Fruit fly (Drosophila melanogaster) whole organism, embryonic: ENCODE measurements around the gene RpL36.

ENCODE experiments used
- Awh ChIP-seq: fragments of 200-800 bp; sonication (Bioruptor generic); IDR thresholded peaks from 2 replicates; pipeline ENCODE4, ENCODE4 v1.3.6; 2022; ENCODE audit warnings: missing biosample characterization, missing genetic modification characterization
- CG10366 ChIP-seq: fragments of 200-800 bp; sonication (Bioruptor generic); IDR thresholded peaks from 2 replicates; pipeline ENCODE4 v1.3.6; 2022; ENCODE audit warnings: missing biosample characterization, missing genetic modification characterization
- CG11695 ChIP-seq: fragments of 200-800 bp; sonication (Bioruptor generic); IDR thresholded peaks from 3 replicates; pipeline ENCODE4 v1.3.6; 2022; ENCODE audit warnings: missing biosample characterization, missing genetic modification characterization
- CG1233 ChIP-seq: fragments of 200-800 bp; sonication (Bioruptor generic); optimal IDR thresholded peaks from 4 replicates; lab custom pipeline; 2018; ENCODE audit warnings: missing biosample characterization, mild to moderate bottlenecking, missing genetic modification characterization
- CG14014 ChIP-seq: fragments of 200-800 bp; sonication (Bioruptor generic); IDR thresholded peaks from 2 replicates; pipeline ENCODE4 v1.3.6; 2022; ENCODE audit warnings: missing biosample characterization, missing genetic modification characterization
- CG15479 ChIP-seq: fragments of 200-800 bp; sonication (Bioruptor generic); optimal IDR thresholded peaks from 3 replicates; lab custom pipeline; 2019; ENCODE audit warnings: missing biosample characterization, mild to moderate bottlenecking, missing genetic modification characterization, moderate library complexity
- CG16779 ChIP-seq: fragments of 200-800 bp; sonication (Bioruptor generic); IDR thresholded peaks from 2 replicates; pipeline ENCODE4 v1.3.6; 2022; ENCODE audit warnings: missing biosample characterization, missing genetic modification characterization
- CG16813 ChIP-seq: fragments of 200-800 bp; sonication (Bioruptor generic); IDR thresholded peaks from 3 replicates; pipeline ENCODE4 v1.3.6; 2022; ENCODE audit warnings: missing biosample characterization, missing genetic modification characterization; ENCODE audit not compliant: partially characterized antibody
- CG17186 ChIP-seq: fragments of 200-800 bp; sonication (Bioruptor generic); optimal IDR thresholded peaks from 3 replicates; lab custom pipeline; 2017; ENCODE audit warnings: missing biosample characterization, missing genetic modification reagents, missing genetic modification characterization
- CG17612 ChIP-seq: fragments of 200-800 bp; sonication (Bioruptor generic); IDR thresholded peaks from 2 replicates; pipeline ENCODE4 v1.3.6; 2022; ENCODE audit warnings: missing biosample characterization, missing genetic modification characterization
- CG2116 ChIP-seq: fragments of 200-800 bp; sonication (Bioruptor generic); optimal IDR thresholded peaks from 3 replicates; lab custom pipeline; 2018; ENCODE audit warnings: missing biosample characterization, mild to moderate bottlenecking, missing genetic modification characterization
- CG4360 ChIP-seq: fragments of 200-800 bp; sonication (Bioruptor generic); IDR thresholded peaks from 2 replicates; pipeline ENCODE4 v1.3.6; 2022; ENCODE audit warnings: missing biosample characterization, missing genetic modification characterization
- CG43689 ChIP-seq: fragments of 200-800 bp; sonication (Bioruptor generic); IDR thresholded peaks from 2 replicates; pipeline ENCODE4 v1.3.6; 2022; ENCODE audit warnings: missing biosample characterization, missing genetic modification characterization
- CG4617 ChIP-seq: fragments of 200-800 bp; sonication (Bioruptor generic); optimal IDR thresholded peaks from 3 replicates; lab custom pipeline; 2016; ENCODE audit warnings: missing biosample characterization, missing genetic modification characterization, borderline replicate concordance
- CG4730 ChIP-seq: fragments of 200-800 bp; sonication (Bioruptor generic); IDR thresholded peaks from 2 replicates; pipeline ENCODE4 v1.3.6; 2022; ENCODE audit warnings: missing biosample characterization, missing genetic modification characterization
- CG4820 ChIP-seq: fragments of 200-800 bp; sonication (Bioruptor generic); optimal IDR thresholded peaks from 3 replicates; lab custom pipeline; 2016; ENCODE audit warnings: missing biosample characterization, missing genetic modification characterization
- CG6791 ChIP-seq: fragments of 200-800 bp; sonication (Bioruptor generic); IDR thresholded peaks from 3 replicates; pipeline ENCODE4 v1.3.6; 2022; ENCODE audit warnings: missing biosample characterization, missing genetic modification characterization; ENCODE audit not compliant: partially characterized antibody
- CG8765 ChIP-seq: fragments of 200-800 bp; sonication (Bioruptor generic); IDR thresholded peaks from 2 replicates; pipeline ENCODE4 v1.3.6; 2022; ENCODE audit warnings: missing biosample characterization, missing genetic modification characterization
- CG8944 ChIP-seq: fragments of 200-800 bp; sonication (Bioruptor generic); optimal IDR thresholded peaks from 3 replicates; lab custom pipeline; 2016; ENCODE audit warnings: missing biosample characterization, missing genetic modification characterization
- CG9727 ChIP-seq: fragments of 200-800 bp; sonication (Bioruptor generic); optimal IDR thresholded peaks from 3 replicates; lab custom pipeline; 2017; ENCODE audit warnings: missing biosample characterization, mild to moderate bottlenecking, missing genetic modification characterization
- CHES-1-like ChIP-seq: fragments of 200-800 bp; sonication (Bioruptor generic); optimal IDR thresholded peaks from 2 replicates; lab custom pipeline; 2016; ENCODE audit warnings: missing biosample characterization, missing genetic modification characterization
- Doc2 ChIP-seq: fragments of 200-800 bp; sonication (Bioruptor generic); IDR thresholded peaks from 2 replicates; pipeline ENCODE4 v1.3.6; 2022; ENCODE audit warnings: missing biosample characterization, missing genetic modification characterization
- Fer3 ChIP-seq: fragments of 200-800 bp; sonication (Bioruptor generic); optimal IDR thresholded peaks from 2 replicates; lab custom pipeline; 2018; ENCODE audit warnings: missing biosample characterization, mild to moderate bottlenecking, missing genetic modification characterization, moderate library complexity
- H2.0 ChIP-seq: fragments of 200-800 bp; sonication (Bioruptor generic); IDR thresholded peaks from 2 replicates; pipeline ENCODE4 v1.3.6; 2022; ENCODE audit warnings: missing biosample characterization, missing genetic modification characterization
- HHEX ChIP-seq: fragments of 200-800 bp; sonication (Bioruptor generic); optimal IDR thresholded peaks from 3 replicates; lab custom pipeline; 2017; ENCODE audit warnings: missing biosample characterization, mild to moderate bottlenecking, missing genetic modification characterization, missing genetic modification reagents
- HmgD ChIP-seq: fragments of 200-800 bp; sonication (Bioruptor generic); optimal IDR thresholded peaks from 3 replicates; lab custom pipeline; 2016; ENCODE audit warnings: missing biosample characterization, missing genetic modification characterization
- Hr3 ChIP-seq: fragments of 200-800 bp; sonication (Bioruptor generic); optimal IDR thresholded peaks from 3 replicates; lab custom pipeline; 2016; ENCODE audit warnings: missing biosample characterization, missing genetic modification characterization
- Hsf ChIP-seq: fragments of 200-800 bp; sonication (Bioruptor generic); optimal IDR thresholded peaks from 3 replicates; lab custom pipeline; 2016; ENCODE audit warnings: missing biosample characterization, missing genetic modification characterization
- Nf-YB ChIP-seq: fragments of 200-800 bp; sonication (Bioruptor generic); optimal IDR thresholded peaks from 3 replicates; lab custom pipeline; 2019; ENCODE audit warnings: missing biosample characterization, mild to moderate bottlenecking, missing genetic modification characterization, moderate library complexity
- Poxn ChIP-seq: fragments of 200-800 bp; sonication (Bioruptor generic); IDR thresholded peaks from 2 replicates; pipeline ENCODE4 v1.3.6; 2022; ENCODE audit warnings: missing biosample characterization, missing genetic modification characterization
- Stat92E ChIP-seq, 3 experiments: fragments of >200 bp in 2 of 3; fragments of 200-800 bp in 1 of 3; sonication (Bioruptor generic) in 1 of 3; optimal IDR thresholded peaks; 2 replicates each; lab custom pipeline; 2017 to 2019; ENCODE audit warnings: missing biosample characterization in 3 of 3, missing genetic modification characterization in 3 of 3, mild to moderate bottlenecking in 1 of 3, moderate library complexity in 1 of 3
- ase ChIP-seq: fragments of 200-800 bp; sonication (Bioruptor generic); IDR thresholded peaks from 3 replicates; pipeline ENCODE4 v1.3.6; 2022; ENCODE audit warnings: missing biosample characterization, missing genetic modification characterization
- bab2 ChIP-seq: fragments of 200-800 bp; sonication (Bioruptor generic); optimal IDR thresholded peaks from 2 replicates; lab custom pipeline; 2016; ENCODE audit warnings: missing biosample characterization, missing genetic modification characterization
- bowl ChIP-seq: fragments of 200-800 bp; sonication (Bioruptor generic); IDR thresholded peaks from 2 replicates; pipeline ENCODE4 v1.3.6; 2022; ENCODE audit warnings: missing biosample characterization, missing genetic modification characterization
- bsh ChIP-seq, 2 experiments: fragments of 200-800 bp; sonication (Bioruptor generic); optimal IDR thresholded peaks; 2 replicates each; lab custom pipeline; 2017 to 2018; ENCODE audit warnings: mild to moderate bottlenecking in 2 of 2, missing biosample characterization in 2 of 2, missing genetic modification characterization in 2 of 2, moderate library complexity in 1 of 2
- caup ChIP-seq: fragments of 200-800 bp; sonication (Bioruptor generic); optimal IDR thresholded peaks from 3 replicates; lab custom pipeline; 2017; ENCODE audit warnings: missing biosample characterization, mild to moderate bottlenecking, missing genetic modification characterization, moderate library complexity; ENCODE audit not compliant: severe bottlenecking
- chif ChIP-seq, 2 experiments: fragments of 200-800 bp; sonication (Bioruptor generic); optimal IDR thresholded peaks; 3 replicates each; lab custom pipeline; 2016; ENCODE audit warnings: missing biosample characterization in 2 of 2, missing genetic modification characterization in 2 of 2
- dmrt99B ChIP-seq: fragments of 200-800 bp; sonication (Bioruptor generic); optimal IDR thresholded peaks from 2 replicates; lab custom pipeline; 2018; ENCODE audit warnings: missing biosample characterization, mild to moderate bottlenecking, missing genetic modification characterization, moderate library complexity
- emc ChIP-seq: fragments of 200-800 bp; sonication (Bioruptor generic); optimal IDR thresholded peaks from 2 replicates; lab custom pipeline; 2016; ENCODE audit warnings: missing biosample characterization, missing genetic modification characterization
- ewg ChIP-seq: fragments of 200-800 bp; sonication (Bioruptor generic); optimal IDR thresholded peaks from 3 replicates; lab custom pipeline; 2017; ENCODE audit warnings: mild to moderate bottlenecking, missing biosample characterization, missing genetic modification reagents, missing genetic modification characterization
- fd3F ChIP-seq: fragments of 200-800 bp; sonication (Bioruptor generic); optimal IDR thresholded peaks from 2 replicates; lab custom pipeline; 2018; ENCODE audit warnings: missing biosample characterization, mild to moderate bottlenecking, missing genetic modification characterization, moderate library complexity
- fu2 ChIP-seq: fragments of 200-800 bp; sonication (Bioruptor generic); optimal IDR thresholded peaks from 2 replicates; lab custom pipeline; 2016; ENCODE audit warnings: missing biosample characterization, missing genetic modification characterization
- gcm ChIP-seq: fragments of 200-800 bp; sonication (Bioruptor generic); optimal IDR thresholded peaks from 2 replicates; lab custom pipeline; 2019; ENCODE audit warnings: missing biosample characterization, mild to moderate bottlenecking, missing genetic modification characterization, moderate library complexity
- grau ChIP-seq: fragments of 200-800 bp; optimal IDR thresholded peaks from 3 replicates; lab custom pipeline; 2019; ENCODE audit warnings: missing biosample characterization, mild to moderate bottlenecking, missing genetic modification characterization, moderate library complexity
- nau ChIP-seq: fragments of 200-800 bp; sonication (Bioruptor generic); optimal IDR thresholded peaks from 3 replicates; lab custom pipeline; 2017; ENCODE audit warnings: missing biosample characterization, mild to moderate bottlenecking, missing genetic modification characterization, missing genetic modification reagents
- nerfin-1 ChIP-seq: fragments of 200-800 bp; sonication (Bioruptor generic); optimal IDR thresholded peaks from 3 replicates; lab custom pipeline; 2019; ENCODE audit warnings: missing biosample characterization, mild to moderate bottlenecking, missing genetic modification characterization, moderate library complexity
- pzg ChIP-seq: fragments of 200-800 bp; sonication (Bioruptor generic); optimal IDR thresholded peaks from 3 replicates; lab custom pipeline; 2018; ENCODE audit warnings: missing biosample characterization, mild to moderate bottlenecking, missing genetic modification characterization, moderate library complexity
- sd ChIP-seq: fragments of 200-800 bp; sonication (Bioruptor generic); optimal IDR thresholded peaks from 3 replicates; lab custom pipeline; 2018; ENCODE audit warnings: missing biosample characterization, mild to moderate bottlenecking, missing genetic modification characterization, moderate library complexity
- slou ChIP-seq: fragments of 200-800 bp; sonication (Bioruptor generic); optimal IDR thresholded peaks from 3 replicates; lab custom pipeline; 2016; ENCODE audit warnings: missing biosample characterization, missing genetic modification characterization
- tin ChIP-seq: fragments of 200-800 bp; sonication (Bioruptor generic); optimal IDR thresholded peaks from 3 replicates; lab custom pipeline; 2016; ENCODE audit warnings: missing biosample characterization, missing genetic modification characterization
- tna ChIP-seq: fragments of 200-800 bp; sonication (Bioruptor generic); IDR thresholded peaks from 2 replicates; pipeline ENCODE4 v1.3.6; 2022; ENCODE audit warnings: missing biosample characterization, missing genetic modification characterization; ENCODE audit not compliant: partially characterized antibody

Gene RpL36

DNA sequence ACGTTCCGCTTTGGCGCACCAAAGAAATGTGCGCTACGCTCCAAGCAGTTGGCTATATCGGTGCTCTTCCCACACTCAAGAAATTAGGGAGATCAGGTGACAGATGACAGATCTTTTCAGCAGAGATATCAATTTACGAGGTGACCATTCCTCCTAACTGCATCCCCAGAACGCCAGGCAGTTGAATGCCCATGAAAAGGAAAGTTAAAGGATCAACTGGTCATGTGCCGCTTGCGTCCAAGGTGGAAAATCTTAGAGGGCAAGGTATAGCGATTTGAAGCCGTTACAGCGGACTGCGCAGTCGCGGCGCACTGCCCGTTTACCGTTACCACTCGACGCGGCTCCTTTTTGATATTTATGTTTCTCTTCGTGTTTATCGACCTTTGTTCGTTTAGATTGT lies 10.7 kb downstream of the RpL36 start (continued):
- TF ChIP-seq pzg (GFP tag; lab: Kevin White, UChicago) (no peak), chif (GFP tag; optimal IDR thresholded peaks at IDR 0.05; lab: Kevin White, UChicago) (peak; percentile 12 to 21), tna (GFP tag; lab: Robert Waterston, UW) (no peak), CG8944 (GFP tag; lab: Kevin White, UChicago) (peak; percentile 39), H2.0 (GFP tag; lab: Robert Waterston, UW) (peak; percentile 18; the same call in 1 of the 2 replicates), Poxn (no peak), Hr3 (GFP tag; lab: Kevin White, UChicago) (no peak), CG14014 (GFP tag; lab: Robert Waterston, UW) (no peak), tin (GFP tag; lab: Kevin White, UChicago) (no peak), CG4730 (no peak), Nf-YB (GFP tag; lab: Kevin White, UChicago) (no peak), Hsf (GFP tag; lab: Kevin White, UChicago) (peak; percentile 28), fu2 (GFP tag; lab: Kevin White, UChicago) (no peak), HmgD (no peak), Fer3 (tag; lab: Kevin White, UChicago) (no peak), nerfin-1 (tag; lab: Kevin White, UChicago) (no peak), CG2116 (no peak), ase (GFP tag; lab: Robert Waterston, UW) (no peak), slou (GFP tag; lab: Kevin White, UChicago) (no peak), CG4360 (no peak), Doc2 (GFP tag; lab: Robert Waterston, UW) (no peak), CG9727 (peak; percentile 42), CG43689 (GFP tag; lab: Robert Waterston, UW) (no peak), bab2 (GFP tag; lab: Kevin White, UChicago) (peak; percentile 48), CG4617 (GFP tag; lab: Kevin White, UChicago) (no peak), Awh (GFP tag; lab: Robert Waterston, UW) (no peak), grau (tag; lab: Kevin White, UChicago) (peak; percentile 45), gcm (peak; percentile 1), CG17612 (GFP tag; lab: Robert Waterston, UW) (no peak), CG8765 (no peak), CG6791 (GFP tag; lab: Robert Waterston, UW) (no peak), ewg (GFP tag; lab: Kevin White, UChicago) (no peak), Stat92E (GFP tag; optimal IDR thresholded peaks at IDR 0.05; lab: Kevin White, UChicago) (no peak), bsh (GFP tag; optimal IDR thresholded peaks at IDR 0.05; lab: Kevin White, UChicago) (peak in 1 of 2 experiments; percentile 25), caup (GFP tag; lab: Kevin White, UChicago) (no peak), CG16813 (GFP tag; lab: Robert Waterston, UW) (no peak), CG15479 (GFP tag; lab: Kevin White, UChicago) (no peak), CG17186 (GFP tag; lab: Kevin White, UChicago) (no peak), CG16779 (GFP tag; lab: Robert Waterston, UW) (no peak), bowl (no peak), fd3F (GFP tag; lab: Kevin White, UChicago) (no peak), dmrt99B (tag; lab: Kevin White, UChicago) (peak; percentile 26), CG4820 (GFP tag; lab: Kevin White, UChicago) (no peak), CG10366 (no peak), CG1233 (GFP tag; lab: Kevin White, UChicago) (no peak), nau (no peak), HHEX (GFP tag; lab: Kevin White, UChicago) (peak; percentile 47), sd (no peak), CHES-1-like (GFP tag; lab: Kevin White, UChicago) (no peak), CG11695 (no peak), emc (GFP tag; lab: Kevin White, UChicago) (no peak)
